Fruit fly (Drosophila melanogaster) whole organism, pupa: ENCODE results near the gene Mob3.

Source experiments
- CG10348 ChIP-seq: fragments of 200-800 bp; sonication (Bioruptor generic); IDR thresholded peaks from 2 replicates; pipeline ENCODE4 v1.3.6; 2022; ENCODE audit warnings: missing biosample characterization, missing genetic modification characterization
- CG12605 ChIP-seq: fragments of 200-800 bp; sonication (Bioruptor generic); IDR thresholded peaks from 2 replicates; pipeline ENCODE4 v1.3.6; 2022; ENCODE audit warnings: missing biosample characterization, missing genetic modification characterization
- CG14655 ChIP-seq: fragments of 200-800 bp; sonication (Bioruptor generic); optimal IDR thresholded peaks from 3 replicates; lab custom pipeline; 2017; ENCODE audit warnings: mild to moderate bottlenecking, missing biosample characterization, missing genetic modification reagents, missing genetic modification characterization
- CG34367 ChIP-seq: fragments of 200-800 bp; sonication (Bioruptor generic); optimal IDR thresholded peaks from 2 replicates; lab custom pipeline; 2018; ENCODE audit warnings: missing biosample characterization, mild to moderate bottlenecking, missing genetic modification characterization
- CG8301 ChIP-seq: fragments of 200-800 bp; sonication (Bioruptor generic); optimal IDR thresholded peaks from 2 replicates; lab custom pipeline; 2018; ENCODE audit warnings: missing biosample characterization, mild to moderate bottlenecking, missing genetic modification characterization
- CG9948 ChIP-seq: fragments of 200-800 bp; sonication (Bioruptor generic); optimal IDR thresholded peaks from 2 replicates; lab custom pipeline; 2018; ENCODE audit warnings: missing biosample characterization, mild to moderate bottlenecking, missing genetic modification characterization, moderate library complexity
- D1 ChIP-seq: fragments of 200-800 bp; sonication (Bioruptor generic); optimal IDR thresholded peaks from 2 replicates; lab custom pipeline; 2018; ENCODE audit warnings: missing biosample characterization, mild to moderate bottlenecking, missing genetic modification characterization, moderate library complexity
- Ets98B ChIP-seq: fragments of 200-800 bp; sonication (Bioruptor generic); IDR thresholded peaks from 2 replicates; pipeline ENCODE4 v1.3.6; 2022; ENCODE audit warnings: missing biosample characterization, missing genetic modification characterization
- rn ChIP-seq: fragments of 200-800 bp; sonication (Bioruptor generic); IDR thresholded peaks from 2 replicates; pipeline ENCODE4 v1.3.6; 2022; ENCODE audit warnings: missing biosample characterization, missing genetic modification characterization

DNA sequence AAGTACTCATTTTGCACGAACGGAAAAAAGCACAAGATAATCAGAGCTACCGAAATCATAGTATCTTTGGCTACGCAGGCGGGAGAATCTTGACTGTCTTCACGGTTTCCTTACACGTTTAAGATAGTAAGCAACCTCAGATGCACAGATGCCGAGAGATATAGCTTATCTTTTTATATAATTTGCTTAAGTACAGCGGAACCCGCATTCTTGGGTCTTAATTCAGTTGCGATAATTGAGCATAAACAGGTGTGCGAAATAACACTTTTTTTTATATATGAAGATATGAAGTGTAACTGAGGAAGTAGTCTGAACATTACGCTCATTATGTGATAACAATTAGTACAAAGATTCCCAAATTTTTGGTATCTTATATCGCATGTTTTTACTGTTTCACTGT lies 15.6 kb downstream of the Mob3 start, which contains the start of gene CG34043:
- no peak for TF ChIP-seq CG9948 (tag; lab: Kevin White, UChicago)
- TF ChIP-seq CG12605 (GFP tag; lab: Robert Waterston, UW), result no peak
- TF ChIP-seq Ets98B (GFP tag; lab: Robert Waterston, UW), result no peak
- no peak for TF ChIP-seq CG8301
- no peak for TF ChIP-seq CG34367 (tag; lab: Kevin White, UChicago)
- TF ChIP-seq CG10348 (GFP tag; lab: Robert Waterston, UW), result no peak
- TF ChIP-seq D1, result no peak
- no peak for TF ChIP-seq rn (GFP tag; lab: Robert Waterston, UW)
- TF ChIP-seq CG14655 (GFP tag; lab: Kevin White, UChicago), result no peak
